Worm (Caenorhabditis elegans) whole organism, L4 larva: ENCODE measurements around the gene Y69H2.17.

Source experiments
- ceh-20 ChIP-seq: fragments of 200-800 bp; sonication (Bioruptor generic); IDR thresholded peaks from 2 replicates; pipeline ENCODE4 v1.3.6; 2022; ENCODE audit warnings: missing genetic modification reagents, missing genetic modification characterization, missing compliant biosample characterization
- ceh-62 ChIP-seq: sonication (generic microtip); optimal IDR thresholded peaks from 2 replicates; lab custom pipeline; 2017; ENCODE audit warnings: missing biosample characterization, missing genetic modification characterization
- ceh-82 ChIP-seq: sonication (generic microtip); optimal IDR thresholded peaks from 2 replicates; lab custom pipeline; 2017; ENCODE audit warnings: missing biosample characterization, missing genetic modification characterization
- fkh-10 ChIP-seq: fragments of 150-350 bp; optimal IDR thresholded peaks from 2 replicates; lab custom pipeline; 2014; ENCODE audit warnings: missing biosample characterization, missing genetic modification reagents, missing genetic modification characterization
- fos-1 ChIP-seq: fragments of 150-350 bp; optimal IDR thresholded peaks from 2 replicates; lab custom pipeline; 2014; ENCODE audit warnings: missing biosample characterization, missing genetic modification characterization
- hlh-30 ChIP-seq: sonication (generic microtip); optimal IDR thresholded peaks from 2 replicates; lab custom pipeline; 2017; ENCODE audit warnings: antibody characterized with exemption, mild to moderate bottlenecking, missing genetic modification characterization, missing compliant biosample characterization; ENCODE audit not compliant: insufficient read depth
- lin-13 ChIP-seq: fragments of 150-350 bp; optimal IDR thresholded peaks from 2 replicates; lab custom pipeline; 2014; ENCODE audit warnings: missing biosample characterization, missing genetic modification reagents, missing genetic modification characterization
- lsy-2 ChIP-seq, 2 experiments: fragments of 150-350 bp in 1 of 2; sonication (generic microtip) in 1 of 2; optimal IDR thresholded peaks; 2 replicates each; lab custom pipeline; 2014 to 2017; ENCODE audit warnings: missing biosample characterization in 2 of 2, missing genetic modification characterization in 2 of 2
- nhr-11 ChIP-seq: fragments of 150-350 bp; optimal IDR thresholded peaks from 2 replicates; lab custom pipeline; 2014; ENCODE audit warnings: missing biosample characterization, missing genetic modification characterization
- set-16 ChIP-seq: fragments of 200-800 bp; sonication (Bioruptor generic); IDR thresholded peaks from 2 replicates; pipeline ENCODE4 v1.3.6; 2022; ENCODE audit warnings: missing genetic modification reagents, missing genetic modification characterization, missing compliant biosample characterization
- snpc-4 ChIP-seq: fragments of 150-350 bp; optimal IDR thresholded peaks from 2 replicates; lab custom pipeline; 2014; ENCODE audit warnings: missing biosample characterization, missing genetic modification characterization
- spr-3 ChIP-seq: fragments of 200-800 bp; sonication (Bioruptor generic); optimal IDR thresholded peaks from 2 replicates; lab custom pipeline; 2018; ENCODE audit warnings: mild to moderate bottlenecking, missing genetic modification characterization, missing compliant biosample characterization
- ztf-11 ChIP-seq: fragments of 150-350 bp; optimal IDR thresholded peaks from 2 replicates; lab custom pipeline; 2014; ENCODE audit warnings: missing biosample characterization, missing genetic modification characterization
- ztf-7 ChIP-seq: fragments of 150-350 bp; optimal IDR thresholded peaks from 2 replicates; lab custom pipeline; 2014; ENCODE audit warnings: missing biosample characterization, missing genetic modification characterization

- TF ChIP-seq spr-3 (GFP tag; lab: Kevin White, UChicago) (no peak), ceh-20 (no peak), ztf-11 (tag; lab: Kevin White, UChicago) (no peak), set-16 (GFP tag; lab: Robert Waterston, UW) (no peak), fos-1 (tag; lab: Kevin White, UChicago) (no peak), ztf-7 (no peak), snpc-4 (tag; lab: Kevin White, UChicago) (no peak), ceh-82 (no peak), ceh-62 (no peak), lsy-2 (tag; optimal IDR thresholded peaks at IDR 0.05; lab: Kevin White, UChicago) (no peak), fkh-10 (GFP tag; lab: Kevin White, UChicago) (no peak), nhr-11 (tag; lab: Kevin White, UChicago) (no peak), lin-13 (GFP tag; lab: Kevin White, UChicago) (no peak), hlh-30 (tag; lab: Kevin White, UChicago) (no peak)
Observed at ce11 chrV:18662333-18662732, 22.4 kb upstream of the Y69H2.17 start.
